Fruit fly (Drosophila melanogaster) whole organism, embryonic: ENCODE results near the gene CG32599.

Experiments used
- CG10565 ChIP-seq: fragments of 200-800 bp; sonication (Bioruptor generic); optimal IDR thresholded peaks from 3 replicates; lab custom pipeline; 2016; ENCODE audit warnings: missing biosample characterization, mild to moderate bottlenecking, missing genetic modification characterization
- CG11398 ChIP-seq: fragments of 200-800 bp; sonication (Bioruptor generic); optimal IDR thresholded peaks from 2 replicates; lab custom pipeline; 2016; ENCODE audit warnings: missing biosample characterization, missing genetic modification characterization
- CG11696 ChIP-seq: fragments of 200-800 bp; sonication (Bioruptor generic); IDR thresholded peaks from 2 replicates; pipeline ENCODE4 v1.3.6; 2022; ENCODE audit warnings: missing biosample characterization, missing genetic modification characterization
- CG12299 ChIP-seq: fragments of 200-800 bp; sonication (Bioruptor generic); optimal IDR thresholded peaks from 2 replicates; lab custom pipeline; 2018; ENCODE audit warnings: missing biosample characterization, mild to moderate bottlenecking, missing genetic modification characterization
- CG13775 ChIP-seq: fragments of 200-800 bp; sonication (Bioruptor generic); optimal IDR thresholded peaks from 3 replicates; lab custom pipeline; 2017; ENCODE audit warnings: missing biosample characterization, mild to moderate bottlenecking, missing genetic modification characterization
- CG1603 ChIP-seq: fragments of 200-800 bp; sonication (Bioruptor generic); optimal IDR thresholded peaks from 2 replicates; lab custom pipeline; 2019; ENCODE audit warnings: missing biosample characterization, mild to moderate bottlenecking, missing genetic modification characterization, moderate library complexity
- CG17568 ChIP-seq: fragments of 200-800 bp; sonication (Bioruptor generic); optimal IDR thresholded peaks from 2 replicates; lab custom pipeline; 2018; ENCODE audit warnings: missing biosample characterization, mild to moderate bottlenecking, missing genetic modification characterization, moderate library complexity
- CG18262 ChIP-seq: fragments of 200-800 bp; optimal IDR thresholded peaks from 3 replicates; lab custom pipeline; 2019; ENCODE audit warnings: missing biosample characterization, mild to moderate bottlenecking, missing genetic modification characterization, moderate library complexity
- CG2889 ChIP-seq: fragments of 200-800 bp; sonication (Bioruptor generic); IDR thresholded peaks from 3 replicates; pipeline ENCODE4 v1.3.6; 2022; ENCODE audit warnings: missing biosample characterization, missing genetic modification characterization
- CG3726 ChIP-seq: fragments of 200-800 bp; sonication (Bioruptor generic); IDR thresholded peaks from 3 replicates; pipeline ENCODE4, ENCODE4 v1.3.6; 2022; ENCODE audit warnings: missing biosample characterization, missing genetic modification characterization
- CG3838 ChIP-seq: fragments of 200-800 bp; sonication (Bioruptor generic); optimal IDR thresholded peaks from 3 replicates; lab custom pipeline; 2016; ENCODE audit warnings: missing biosample characterization, missing genetic modification characterization
- CG3847 ChIP-seq: fragments of 200-800 bp; sonication (Bioruptor generic); IDR thresholded peaks from 2 replicates; pipeline ENCODE4 v1.3.6; 2022; ENCODE audit warnings: missing biosample characterization, missing genetic modification characterization
- CG6272 ChIP-seq: fragments of 200-800 bp; sonication (Bioruptor generic); IDR thresholded peaks from 2 replicates; pipeline ENCODE4 v1.3.6; 2022; ENCODE audit warnings: missing biosample characterization, missing genetic modification characterization
- CG6813 ChIP-seq: fragments of 200-800 bp; sonication (Bioruptor generic); optimal IDR thresholded peaks from 2 replicates; lab custom pipeline; 2017; ENCODE audit warnings: missing biosample characterization, missing genetic modification characterization, mild to moderate bottlenecking, moderate library complexity, missing genetic modification reagents
- CG8089 ChIP-seq: fragments of 200-800 bp; sonication (Bioruptor generic); optimal IDR thresholded peaks from 3 replicates; lab custom pipeline; 2016; ENCODE audit warnings: missing biosample characterization, missing genetic modification characterization
- CG9727 ChIP-seq: fragments of 200-800 bp; sonication (Bioruptor generic); optimal IDR thresholded peaks from 3 replicates; lab custom pipeline; 2017; ENCODE audit warnings: missing biosample characterization, mild to moderate bottlenecking, missing genetic modification characterization
- CG9797 ChIP-seq: fragments of 200-800 bp; sonication (Bioruptor generic); optimal IDR thresholded peaks from 3 replicates; lab custom pipeline; 2018; ENCODE audit warnings: missing biosample characterization, mild to moderate bottlenecking, missing genetic modification characterization
- Deaf1 ChIP-seq: fragments of 200-800 bp; optimal IDR thresholded peaks from 3 replicates; lab custom pipeline; 2019; ENCODE audit warnings: missing biosample characterization, mild to moderate bottlenecking, missing genetic modification characterization, moderate library complexity
- Dip2 ChIP-seq: fragments of 200-800 bp; sonication (Bioruptor generic); IDR thresholded peaks from 2 replicates; pipeline ENCODE4 v1.3.6; 2022; ENCODE audit warnings: missing biosample characterization, missing genetic modification characterization
- Dp ChIP-seq: fragments of 200-800 bp; sonication (Bioruptor generic); optimal IDR thresholded peaks from 2 replicates; lab custom pipeline; 2018; ENCODE audit warnings: missing biosample characterization, mild to moderate bottlenecking, missing genetic modification characterization, moderate library complexity
- Fer2 ChIP-seq: fragments of 200-800 bp; sonication (Bioruptor generic); optimal IDR thresholded peaks from 2 replicates; lab custom pipeline; 2018; ENCODE audit warnings: missing biosample characterization, mild to moderate bottlenecking, missing genetic modification characterization, moderate library complexity
- Hr51 ChIP-seq, 2 experiments: fragments of 200-800 bp; sonication (Bioruptor generic); optimal IDR thresholded peaks; 2 replicates in 1 of 2; 3 replicates in 1 of 2; lab custom pipeline; 2016 to 2018; ENCODE audit warnings: missing biosample characterization in 2 of 2, missing genetic modification characterization in 2 of 2, mild to moderate bottlenecking in 1 of 2, moderate library complexity in 1 of 2
- Nf-YA ChIP-seq: fragments of 200-800 bp; sonication (Bioruptor generic); IDR thresholded peaks from 2 replicates; pipeline ENCODE4 v1.3.6; 2022; ENCODE audit warnings: missing biosample characterization, missing genetic modification characterization
- NfI ChIP-seq: fragments of 200-800 bp; sonication (Bioruptor generic); optimal IDR thresholded peaks from 3 replicates; lab custom pipeline; 2018; ENCODE audit warnings: missing biosample characterization, mild to moderate bottlenecking, missing genetic modification characterization, moderate library complexity
- Oaz ChIP-seq: fragments of 200-800 bp; sonication (Bioruptor generic); IDR thresholded peaks from 2 replicates; pipeline ENCODE4 v1.3.6; 2022; ENCODE audit warnings: missing biosample characterization, missing genetic modification characterization
- PHDP ChIP-seq: fragments of 200-800 bp; sonication (Bioruptor generic); optimal IDR thresholded peaks from 3 replicates; lab custom pipeline; 2018; ENCODE audit warnings: missing biosample characterization, mild to moderate bottlenecking, missing genetic modification characterization, moderate library complexity
- Poxn ChIP-seq: fragments of 200-800 bp; sonication (Bioruptor generic); IDR thresholded peaks from 2 replicates; pipeline ENCODE4 v1.3.6; 2022; ENCODE audit warnings: missing biosample characterization, missing genetic modification characterization
- Ravus ChIP-seq: fragments of 200-800 bp; sonication (Bioruptor generic); IDR thresholded peaks from 2 replicates; pipeline ENCODE4 v1.3.6; 2022; ENCODE audit warnings: missing biosample characterization, missing genetic modification characterization
- Rx ChIP-seq: fragments of 200-800 bp; sonication (Bioruptor generic); IDR thresholded peaks from 2 replicates; pipeline ENCODE4 v1.3.6; 2022; ENCODE audit warnings: missing biosample characterization, missing genetic modification characterization
- Sox100B ChIP-seq: fragments of 200-800 bp; sonication (Bioruptor generic); optimal IDR thresholded peaks from 3 replicates; lab custom pipeline; 2018; ENCODE audit warnings: missing biosample characterization, mild to moderate bottlenecking, missing genetic modification characterization
- Spps ChIP-seq: fragments of 200-800 bp; sonication (Bioruptor generic); optimal IDR thresholded peaks from 2 replicates; lab custom pipeline; 2018; ENCODE audit warnings: missing biosample characterization, mild to moderate bottlenecking, missing genetic modification characterization
- TFAM ChIP-seq: fragments of 200-800 bp; sonication (Bioruptor generic); optimal IDR thresholded peaks from 2 replicates; lab custom pipeline; 2017; ENCODE audit warnings: missing biosample characterization, missing genetic modification characterization, inconsistent platforms
- Vsx1 ChIP-seq: fragments of 200-800 bp; sonication (Bioruptor generic); optimal IDR thresholded peaks from 2 replicates; lab custom pipeline; 2017; ENCODE audit warnings: missing biosample characterization, mild to moderate bottlenecking, missing genetic modification characterization, missing genetic modification reagents
- YL-1 ChIP-seq: fragments of 200-800 bp; sonication (Bioruptor generic); optimal IDR thresholded peaks from 3 replicates; lab custom pipeline; 2017; ENCODE audit warnings: missing biosample characterization, mild to moderate bottlenecking, missing genetic modification characterization
- br ChIP-seq: fragments of >200 bp; optimal IDR thresholded peaks from 2 replicates; lab custom pipeline; 2017
- btn ChIP-seq: fragments of 200-800 bp; sonication (Bioruptor generic); optimal IDR thresholded peaks from 2 replicates; lab custom pipeline; 2016; ENCODE audit warnings: missing biosample characterization, missing genetic modification characterization
- chinmo ChIP-seq: fragments of 200-800 bp; sonication (Bioruptor generic); IDR thresholded peaks from 4 replicates; pipeline ENCODE4 v1.3.6; 2022; ENCODE audit warnings: missing biosample characterization, missing genetic modification characterization; ENCODE audit not compliant: partially characterized antibody
- crc ChIP-seq: fragments of 200-800 bp; sonication (Bioruptor generic); optimal IDR thresholded peaks from 2 replicates; lab custom pipeline; 2016; ENCODE audit warnings: missing biosample characterization, missing genetic modification characterization
- dm ChIP-seq: fragments of 200-800 bp; sonication (Bioruptor generic); optimal IDR thresholded peaks from 3 replicates; lab custom pipeline; 2016; ENCODE audit warnings: missing biosample characterization, missing genetic modification characterization
- fd64A ChIP-seq: fragments of 200-800 bp; sonication (Bioruptor generic); optimal IDR thresholded peaks from 3 replicates; lab custom pipeline; 2018; ENCODE audit warnings: missing biosample characterization, mild to moderate bottlenecking, missing genetic modification characterization
- gce ChIP-seq: fragments of 200-800 bp; sonication (Bioruptor generic); IDR thresholded peaks from 3 replicates; pipeline ENCODE4 v1.3.6; 2022; ENCODE audit warnings: missing biosample characterization, missing genetic modification characterization
- gcm2 ChIP-seq: fragments of 200-800 bp; sonication (Bioruptor generic); optimal IDR thresholded peaks from 2 replicates; lab custom pipeline; 2016; ENCODE audit warnings: missing biosample characterization, missing genetic modification characterization
- luna ChIP-seq: fragments of 200-800 bp; sonication (Bioruptor generic); optimal IDR thresholded peaks from 2 replicates; lab custom pipeline; 2016; ENCODE audit warnings: missing biosample characterization, missing genetic modification characterization
- psq ChIP-seq: fragments of 200-800 bp; sonication (Bioruptor generic); optimal IDR thresholded peaks from 2 replicates; lab custom pipeline; 2017; ENCODE audit warnings: missing biosample characterization, missing genetic modification characterization
- run ChIP-seq: fragments of 200-800 bp; sonication (Bioruptor generic); optimal IDR thresholded peaks from 3 replicates; lab custom pipeline; 2018; ENCODE audit warnings: missing biosample characterization, mild to moderate bottlenecking, missing genetic modification characterization
- schlank ChIP-seq: fragments of 200-800 bp; sonication (Bioruptor generic); optimal IDR thresholded peaks from 2 replicates; lab custom pipeline; 2018; ENCODE audit warnings: missing biosample characterization, mild to moderate bottlenecking, missing genetic modification characterization
- sd ChIP-seq: fragments of 200-800 bp; sonication (Bioruptor generic); optimal IDR thresholded peaks from 3 replicates; lab custom pipeline; 2018; ENCODE audit warnings: missing biosample characterization, mild to moderate bottlenecking, missing genetic modification characterization, moderate library complexity
- sens ChIP-seq: fragments of 200-800 bp; sonication (Bioruptor generic); peaks from one replicate; lab custom pipeline; 2016; ENCODE audit warnings: missing biosample characterization, missing genetic modification characterization
- sob ChIP-seq: fragments of 200-800 bp; sonication (Bioruptor generic); IDR thresholded peaks from 2 replicates; pipeline ENCODE4 v1.3.6; 2022; ENCODE audit warnings: missing biosample characterization, missing genetic modification characterization
- tup ChIP-seq: fragments of 200-800 bp; sonication (Bioruptor generic); optimal IDR thresholded peaks from 2 replicates; lab custom pipeline; 2016; ENCODE audit warnings: missing biosample characterization, mild to moderate bottlenecking, missing genetic modification characterization, moderate library complexity
- unpg ChIP-seq: fragments of 200-800 bp; sonication (Bioruptor generic); optimal IDR thresholded peaks from 3 replicates; lab custom pipeline; 2018; ENCODE audit warnings: missing biosample characterization, mild to moderate bottlenecking, missing genetic modification characterization, moderate library complexity

CG32599 gene

dm6 chrX:14237873-14238394, 5.6 kb upstream of the CG32599 start, which contains the start of the genes Fbxl4 and Dus2 (continued):
- TF ChIP-seq CG11696 (GFP tag; lab: Robert Waterston, UW) (peak; percentile 74), schlank (peak; percentile 70), CG18262 (tag; lab: Kevin White, UChicago) (peak; percentile 91), CG3838 (GFP tag; lab: Kevin White, UChicago) (peak; percentile 78), tup (GFP tag; lab: Kevin White, UChicago) (peak; percentile 83), CG2889 (peak; percentile 86), Vsx1 (GFP tag; lab: Kevin White, UChicago) (no peak), CG6813 (GFP tag; lab: Kevin White, UChicago) (peak; percentile 76), sens (GFP tag; lab: Kevin White, UChicago) (peak; percentile 98), Hr51 (GFP tag; optimal IDR thresholded peaks at IDR 0.05; lab: Kevin White, UChicago) (peak; percentile 88 to 89), Spps (tag; lab: Kevin White, UChicago) (peak; percentile 73), chinmo (GFP tag; lab: Robert Waterston, UW) (no peak), CG8089 (GFP tag; lab: Kevin White, UChicago) (peak; percentile 86), Fer2 (tag; lab: Kevin White, UChicago) (peak; percentile 83), luna (GFP tag; lab: Kevin White, UChicago) (peak; percentile 70), fd64A (GFP tag; lab: Kevin White, UChicago) (peak; percentile 49), dm (peak; percentile 83), Sox100B (GFP tag; lab: Kevin White, UChicago) (peak; percentile 91), CG6272 (peak; percentile 92), sob (GFP tag; lab: Robert Waterston, UW) (peak; percentile 93), CG9797 (GFP tag; lab: Kevin White, UChicago) (peak; percentile 36), Ravus (peak; percentile 72), psq (GFP tag; lab: Kevin White, UChicago) (peak; percentile 74), CG11398 (GFP tag; lab: Kevin White, UChicago) (peak; percentile 77), CG12299 (tag; lab: Kevin White, UChicago) (peak; percentile 76), crc (GFP tag; lab: Kevin White, UChicago) (peak; percentile 49), CG13775 (GFP tag; lab: Kevin White, UChicago) (peak; percentile 96), Deaf1 (tag; lab: Kevin White, UChicago) (peak; percentile 63), unpg (GFP tag; lab: Kevin White, UChicago) (peak; percentile 87), br (no peak), Dp (GFP tag; lab: Kevin White, UChicago) (peak; percentile 27), sd (tag; lab: Kevin White, UChicago) (peak; percentile 61), CG3847 (GFP tag; lab: Robert Waterston, UW) (peak; percentile 95), gcm2 (GFP tag; lab: Kevin White, UChicago) (peak; percentile 71), CG9727 (GFP tag; lab: Kevin White, UChicago) (peak; percentile 96), TFAM (peak; percentile 62), run (tag; lab: Kevin White, UChicago) (peak; percentile 44), btn (peak; percentile 81), YL-1 (GFP tag; lab: Kevin White, UChicago) (peak; percentile 81), CG1603 (tag; lab: Kevin White, UChicago) (peak; percentile 92), NfI (GFP tag; lab: Kevin White, UChicago) (peak; percentile 89), CG10565 (GFP tag; lab: Kevin White, UChicago) (peak; percentile 67), gce (GFP tag; lab: Robert Waterston, UW) (peak; percentile 88), PHDP (tag; lab: Kevin White, UChicago) (peak; percentile 91), Rx (GFP tag; lab: Robert Waterston, UW) (peak; percentile 89), Oaz (GFP tag; lab: Robert Waterston, UW) (peak; percentile 86), Nf-YA (peak; percentile 84), CG17568 (GFP tag; lab: Kevin White, UChicago) (no peak), Poxn (GFP tag; lab: Robert Waterston, UW) (peak; percentile 68), CG3726 (GFP tag; lab: Robert Waterston, UW) (peak; percentile 86; the same call in 2 of the 3 replicates), Dip2 (0 out of 2 replicates have a peak, but pooled peaks have one; percentile 15)
